Fruit fly (Drosophila melanogaster) whole organism, embryonic: ENCODE data around the gene Cap-H2.

Experiments used
- B-H2 ChIP-seq: fragments of 200-800 bp; sonication (Bioruptor generic); optimal IDR thresholded peaks from 2 replicates; lab custom pipeline; 2018; ENCODE audit warnings: missing biosample characterization, mild to moderate bottlenecking, missing genetic modification characterization
- Bgb ChIP-seq: fragments of 200-800 bp; sonication (Bioruptor generic); IDR thresholded peaks from 2 replicates; pipeline ENCODE4 v1.3.6; 2022; ENCODE audit warnings: missing biosample characterization, missing genetic modification characterization; ENCODE audit not compliant: partially characterized antibody
- Blimp-1 ChIP-seq: fragments of 200-800 bp; sonication (Bioruptor generic); optimal IDR thresholded peaks from 3 replicates; lab custom pipeline; 2018; ENCODE audit warnings: missing biosample characterization, missing genetic modification characterization, mild to moderate bottlenecking, moderate library complexity, missing genetic modification reagents
- C15 ChIP-seq: fragments of 200-800 bp; sonication (Bioruptor generic); IDR thresholded peaks from 3 replicates; pipeline ENCODE4 v1.3.6; 2022; ENCODE audit warnings: missing biosample characterization, missing genetic modification characterization
- CG11560 ChIP-seq: fragments of 200-800 bp; sonication (Bioruptor generic); IDR thresholded peaks from 3 replicates; pipeline ENCODE4 v1.3.6; 2022; ENCODE audit warnings: missing biosample characterization, missing genetic modification characterization
- CG12769 ChIP-seq: fragments of 200-800 bp; sonication (Bioruptor generic); optimal IDR thresholded peaks from 2 replicates; lab custom pipeline; 2019; ENCODE audit warnings: missing biosample characterization, mild to moderate bottlenecking, missing genetic modification characterization, moderate library complexity
- CG15011 ChIP-seq: fragments of 200-800 bp; sonication (Bioruptor generic); optimal IDR thresholded peaks from 3 replicates; lab custom pipeline; 2018; ENCODE audit warnings: missing biosample characterization, mild to moderate bottlenecking, missing genetic modification characterization
- CG2199 ChIP-seq: fragments of 200-800 bp; sonication (Bioruptor generic); IDR thresholded peaks from 3 replicates; pipeline ENCODE4 v1.3.6; 2022; ENCODE audit warnings: missing biosample characterization, missing genetic modification characterization
- CG4617 ChIP-seq: fragments of 200-800 bp; sonication (Bioruptor generic); optimal IDR thresholded peaks from 3 replicates; lab custom pipeline; 2016; ENCODE audit warnings: missing biosample characterization, missing genetic modification characterization, borderline replicate concordance
- CG6689 ChIP-seq: fragments of 200-800 bp; sonication (Bioruptor generic); IDR thresholded peaks from 2 replicates; pipeline ENCODE4 v1.3.6; 2022; ENCODE audit warnings: missing biosample characterization, missing genetic modification characterization
- Chrac-16 ChIP-seq: fragments of 200-800 bp; sonication (Bioruptor generic); optimal IDR thresholded peaks from 3 replicates; lab custom pipeline; 2016; ENCODE audit warnings: missing biosample characterization, missing genetic modification characterization
- Dp ChIP-seq: fragments of 200-800 bp; sonication (Bioruptor generic); optimal IDR thresholded peaks from 2 replicates; lab custom pipeline; 2018; ENCODE audit warnings: missing biosample characterization, mild to moderate bottlenecking, missing genetic modification characterization, moderate library complexity
- E2f2 ChIP-seq: fragments of 200-800 bp; sonication (Bioruptor generic); IDR thresholded peaks from 2 replicates; pipeline ENCODE4 v1.3.6; 2022; ENCODE audit warnings: missing biosample characterization, missing genetic modification characterization
- Ets97D ChIP-seq: fragments of 200-800 bp; sonication (Bioruptor generic); optimal IDR thresholded peaks from 3 replicates; lab custom pipeline; 2016; ENCODE audit warnings: missing biosample characterization, missing genetic modification characterization
- HLH4C ChIP-seq: fragments of 200-800 bp; sonication (Bioruptor generic); IDR thresholded peaks from 3 replicates; pipeline ENCODE4 v1.3.6; 2022; ENCODE audit warnings: missing biosample characterization, missing genetic modification characterization; ENCODE audit not compliant: partially characterized antibody
- MBD-R2 ChIP-seq: fragments of 200-800 bp; sonication (Bioruptor generic); IDR thresholded peaks from 2 replicates; pipeline ENCODE4 v1.3.6; 2022; ENCODE audit warnings: missing biosample characterization, missing genetic modification characterization
- MESR4 ChIP-seq: fragments of 200-800 bp; sonication (Bioruptor generic); optimal IDR thresholded peaks from 2 replicates; lab custom pipeline; 2018; ENCODE audit warnings: missing biosample characterization, mild to moderate bottlenecking, missing genetic modification characterization, moderate library complexity
- Myb ChIP-seq: fragments of 200-800 bp; sonication (Bioruptor generic); optimal IDR thresholded peaks from 2 replicates; lab custom pipeline; 2016; ENCODE audit warnings: missing biosample characterization, missing genetic modification characterization
- Pdp1 ChIP-seq, 2 experiments: fragments of 200-800 bp; sonication (Bioruptor generic); optimal IDR thresholded peaks; 3 replicates each; lab custom pipeline; 2016; ENCODE audit warnings: missing biosample characterization in 2 of 2, missing genetic modification characterization in 2 of 2, mild to moderate bottlenecking in 1 of 2, moderate library complexity in 1 of 2
- Rfx ChIP-seq: fragments of 200-800 bp; sonication (Bioruptor generic); IDR thresholded peaks from 2 replicates; pipeline ENCODE4 v1.3.6; 2022; ENCODE audit warnings: missing biosample characterization, missing genetic modification characterization
- Sry-β ChIP-seq: fragments of 200-800 bp; sonication (Bioruptor generic); optimal IDR thresholded peaks from 2 replicates; lab custom pipeline; 2018; ENCODE audit warnings: missing biosample characterization, mild to moderate bottlenecking, missing genetic modification characterization, moderate library complexity
- ash1 ChIP-seq: fragments of 200-800 bp; sonication (Bioruptor generic); optimal IDR thresholded peaks from 2 replicates; lab custom pipeline; 2018; ENCODE audit warnings: missing biosample characterization, mild to moderate bottlenecking, missing genetic modification characterization
- bbx ChIP-seq: fragments of 200-800 bp; sonication (Bioruptor generic); IDR thresholded peaks from 2 replicates; pipeline ENCODE4 v1.3.6; 2022; ENCODE audit warnings: missing biosample characterization, missing genetic modification characterization; ENCODE audit not compliant: partially characterized antibody
- crp ChIP-seq, 2 experiments: fragments of 200-800 bp; sonication (Bioruptor generic); optimal IDR thresholded peaks; 2 replicates in 1 of 2; 3 replicates in 1 of 2; lab custom pipeline; 2017; ENCODE audit warnings: missing biosample characterization in 2 of 2, missing genetic modification characterization in 2 of 2, mild to moderate bottlenecking in 1 of 2, moderate library complexity in 1 of 2
- dmrt99B ChIP-seq: fragments of 200-800 bp; sonication (Bioruptor generic); optimal IDR thresholded peaks from 2 replicates; lab custom pipeline; 2018; ENCODE audit warnings: missing biosample characterization, mild to moderate bottlenecking, missing genetic modification characterization, moderate library complexity
- emc ChIP-seq: fragments of 200-800 bp; sonication (Bioruptor generic); optimal IDR thresholded peaks from 2 replicates; lab custom pipeline; 2016; ENCODE audit warnings: missing biosample characterization, missing genetic modification characterization
- gfzf ChIP-seq: fragments of 200-800 bp; sonication (Bioruptor generic); optimal IDR thresholded peaks from 2 replicates; lab custom pipeline; 2016; ENCODE audit warnings: missing biosample characterization, mild to moderate bottlenecking, missing genetic modification characterization, moderate library complexity
- jing ChIP-seq: fragments of 200-800 bp; sonication (Bioruptor generic); optimal IDR thresholded peaks from 2 replicates; lab custom pipeline; 2018; ENCODE audit warnings: missing biosample characterization, mild to moderate bottlenecking, missing genetic modification characterization
- kay ChIP-seq: fragments of 200-800 bp; sonication (Bioruptor generic); optimal IDR thresholded peaks from 2 replicates; lab custom pipeline; 2016; ENCODE audit warnings: missing biosample characterization, missing genetic modification characterization
- lmd ChIP-seq: fragments of 200-800 bp; sonication (Bioruptor generic); IDR thresholded peaks from 2 replicates; pipeline ENCODE4 v1.3.6; 2022; ENCODE audit warnings: missing biosample characterization, missing genetic modification characterization
- maf-S ChIP-seq: fragments of 200-800 bp; sonication (Bioruptor generic); optimal IDR thresholded peaks from 2 replicates; lab custom pipeline; 2016; ENCODE audit warnings: missing biosample characterization, missing genetic modification characterization
- pho ChIP-seq: fragments of 200-800 bp; sonication (Bioruptor generic); optimal IDR thresholded peaks from 2 replicates; lab custom pipeline; 2016; ENCODE audit warnings: missing biosample characterization, missing genetic modification characterization
- pzg ChIP-seq: fragments of 200-800 bp; sonication (Bioruptor generic); optimal IDR thresholded peaks from 3 replicates; lab custom pipeline; 2018; ENCODE audit warnings: missing biosample characterization, mild to moderate bottlenecking, missing genetic modification characterization, moderate library complexity
- slbo ChIP-seq: fragments of 200-800 bp; sonication (Bioruptor generic); IDR thresholded peaks from 2 replicates; pipeline ENCODE4 v1.3.6; 2022; ENCODE audit warnings: missing biosample characterization, missing genetic modification characterization
- sna ChIP-seq: fragments of 200-800 bp; sonication (Bioruptor generic); IDR thresholded peaks from 2 replicates; pipeline ENCODE4 v1.3.6; 2022; ENCODE audit warnings: missing biosample characterization, missing genetic modification characterization; ENCODE audit not compliant: partially characterized antibody
- stwl ChIP-seq: fragments of 200-800 bp; sonication (Bioruptor generic); optimal IDR thresholded peaks from 3 replicates; lab custom pipeline; 2018; ENCODE audit warnings: missing biosample characterization, mild to moderate bottlenecking, missing genetic modification characterization, moderate library complexity
- trem ChIP-seq: fragments of 200-800 bp; optimal IDR thresholded peaks from 3 replicates; lab custom pipeline; 2019; ENCODE audit warnings: missing biosample characterization, mild to moderate bottlenecking, missing genetic modification characterization, moderate library complexity
- vfl ChIP-seq: fragments of 200-800 bp; sonication (Bioruptor generic); optimal IDR thresholded peaks from 2 replicates; lab custom pipeline; 2016; ENCODE audit warnings: missing biosample characterization, missing genetic modification characterization
- yki ChIP-seq: fragments of >200 bp; optimal IDR thresholded peaks from 3 replicates; lab custom pipeline; 2018

Gene Cap-H2

dm6 chr3R:10788186-10788585 lies 27.1 kb downstream of the Cap-H2 start, which contains the start of the genes Art1 and Mcm5 (continued):
- TF ChIP-seq pho (GFP tag; lab: Kevin White, UChicago) = peak; percentile 60
- TF ChIP-seq slbo = peak; percentile 24; the same call in 1 of the 2 replicates
- peak; percentile 71 for TF ChIP-seq gfzf (GFP tag; lab: Kevin White, UChicago)

DNA sequence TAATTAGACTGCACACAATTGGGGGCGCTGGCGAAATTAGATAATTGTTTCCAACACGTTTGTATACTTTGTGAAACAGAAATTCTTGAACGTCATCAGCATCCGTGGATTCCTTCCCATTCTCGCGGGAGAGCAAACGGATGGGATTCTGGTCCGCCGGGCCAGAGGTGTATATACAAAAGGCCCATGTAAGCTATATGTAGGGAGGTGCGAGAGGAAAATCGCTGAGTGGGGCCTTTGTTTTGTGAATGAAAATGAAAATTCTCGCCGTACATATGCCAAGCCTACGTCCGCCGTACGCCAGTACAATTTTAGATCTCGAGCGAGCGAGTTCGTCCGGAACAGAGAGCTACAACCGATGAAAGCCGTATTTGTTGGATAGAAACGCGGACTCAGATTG lies 31.5 kb downstream of the Cap-H2 start, which contains the start of gene CG14687:
TSS of gene CG14687 (plus strand) at position 301 of the 400 bp plus-strand sequence.
- TF ChIP-seq CG12769 (tag; lab: Kevin White, UChicago) = peak; percentile 74
- no peak for TF ChIP-seq CG11560 (tag; lab: Robert Waterston, UW)
- TF ChIP-seq bbx (GFP tag; lab: Robert Waterston, UW) = no peak
- no peak for TF ChIP-seq Bgb (GFP tag; lab: Robert Waterston, UW)
- no peak for TF ChIP-seq CG15011 (GFP tag; lab: Kevin White, UChicago)
- TF ChIP-seq CG2199 (GFP tag; lab: Robert Waterston, UW) = peak; percentile 15; the same call in 1 of the 3 replicates
- no peak for TF ChIP-seq CG6689 (GFP tag; lab: Robert Waterston, UW)
- TF ChIP-seq ash1 (GFP tag; lab: Kevin White, UChicago) = no peak
- TF ChIP-seq Pdp1 (GFP tag; optimal IDR thresholded peaks at IDR 0.05; lab: Kevin White, UChicago) = peak in 1 of 2 experiments; percentile 75

dm6 chr3R:10803855-10804254 lies 42.7 kb downstream of the Cap-H2 start, which contains the start of gene CG14692:
Gene CG14692, minus strand, starts transcription at chr3R:10803955.
- TF ChIP-seq dmrt99B (tag; lab: Kevin White, UChicago) (no peak), yki (lab: Kevin White, UChicago) (no peak), vfl (GFP tag; lab: Kevin White, UChicago) (no peak), C15 (no peak), kay (GFP tag; lab: Kevin White, UChicago) (no peak), maf-S (GFP tag; lab: Kevin White, UChicago) (no peak), B-H2 (no peak), emc (GFP tag; lab: Kevin White, UChicago) (no peak)
- TF ChIP-seq, all 482 proteins: peak for 0

DNA sequence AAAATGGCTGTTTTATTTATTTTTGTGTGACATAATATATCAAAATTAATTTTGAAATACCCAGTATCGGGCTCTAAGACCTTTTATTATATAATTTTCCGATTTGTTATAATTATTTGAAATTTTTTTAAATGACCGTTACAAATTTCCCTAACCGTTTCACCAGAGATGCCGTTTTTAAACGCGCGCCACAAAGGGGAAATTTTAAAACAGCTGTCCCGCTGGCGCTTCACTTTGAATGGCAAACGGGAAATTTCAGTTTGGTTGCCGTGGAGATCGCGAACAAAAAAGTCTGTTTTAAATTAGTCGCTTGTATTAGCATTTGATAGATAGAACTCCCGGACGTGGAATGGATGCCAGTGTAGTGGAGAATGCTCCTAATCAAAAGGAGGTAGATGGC lies 53.9 kb downstream of the Cap-H2 start, which contains the start of the genes CG14693 and TTLL15:
TSS of gene CG14693 (minus strand) at position 16 of the 400 bp plus-strand sequence.
TSS of gene TTLL15 (plus strand) at position 257 of the 400 bp plus-strand sequence.
- 0 out of 2 replicates have a peak, but pooled peaks have one; percentile 14 for TF ChIP-seq sna
- TF ChIP-seq CG4617 (GFP tag; lab: Kevin White, UChicago) = peak; percentile 3
- TF ChIP-seq Chrac-16 (GFP tag; lab: Kevin White, UChicago) = no peak
- peak; percentile 21 for TF ChIP-seq stwl
- TF ChIP-seq crp (GFP tag; optimal IDR thresholded peaks at IDR 0.05; lab: Kevin White, UChicago) = peak; percentile 19 to 85
- no peak for TF ChIP-seq emc (GFP tag; lab: Kevin White, UChicago)
- peak; percentile 46 for TF ChIP-seq MESR4 (GFP tag; lab: Kevin White, UChicago)
- TF ChIP-seq Sry-β (GFP tag; lab: Kevin White, UChicago) = peak; percentile 85
- TF ChIP-seq Blimp-1 = peak; percentile 53
- peak; percentile 37 for TF ChIP-seq Ets97D (GFP tag; lab: Kevin White, UChicago)
- no peak for TF ChIP-seq maf-S (GFP tag; lab: Kevin White, UChicago)
- TF ChIP-seq Dp (GFP tag; lab: Kevin White, UChicago) = peak; percentile 84
- no peak for TF ChIP-seq HLH4C (GFP tag; lab: Robert Waterston, UW)
- TF ChIP-seq Myb (GFP tag; lab: Kevin White, UChicago) = peak; percentile 79
- peak; percentile 22 for TF ChIP-seq pzg (GFP tag; lab: Kevin White, UChicago)
- peak; percentile 44; the same call in 1 of the 2 replicates for TF ChIP-seq Rfx (GFP tag; lab: Robert Waterston, UW)
- TF ChIP-seq E2f2 (GFP tag; lab: Robert Waterston, UW) = peak; percentile 92
- peak; percentile 23; the same call in 1 of the 2 replicates for TF ChIP-seq MBD-R2 (GFP tag; lab: Robert Waterston, UW)
- TF ChIP-seq lmd (GFP tag; lab: Robert Waterston, UW) = no peak
- no peak for TF ChIP-seq jing (GFP tag; lab: Kevin White, UChicago)
- peak; percentile 32 for TF ChIP-seq trem (tag; lab: Kevin White, UChicago)
